Fruit fly (Drosophila melanogaster): ENCODE measurements around the gene Lcp65Ab2.

Gene Lcp65Ab2

dm6 chr3L:6192822-6193555 is 46.5 kb downstream of the Lcp65Ab2 start, which contains the start of the genes Sf3b6 and Tnpo (continued):
- TF ChIP-seq CG5245 (GFP tag; optimal IDR thresholded peaks at IDR 0.05) (peak; percentile 66), CG18599 (GFP tag; optimal IDR thresholded peaks at IDR 0.05) (no peak), Med (GFP tag) (peak; percentile 84), row (GFP tag; IDR thresholded peaks at IDR 0.05) (peak; percentile 96), Gsc (GFP tag; IDR thresholded peaks at IDR 0.05) (no peak; the same call in 1 of the 2 replicates), wor (GFP tag; IDR thresholded peaks at IDR 0.05) (peak; percentile 79), dm (GFP tag; optimal IDR thresholded peaks at IDR 0.05) (peak; percentile 60), CG4360 (GFP tag; IDR thresholded peaks at IDR 0.05) (no peak), chif (GFP tag; optimal IDR thresholded peaks at IDR 0.05) (peak; percentile 49 to 74), CG8765 (GFP tag; IDR thresholded peaks at IDR 0.05) (peak; percentile 76), Sry-β (GFP tag; optimal IDR thresholded peaks at IDR 0.05) (peak; percentile 70), CG15011 (GFP tag; optimal IDR thresholded peaks at IDR 0.05) (peak; percentile 74), crc (GFP tag; optimal IDR thresholded peaks at IDR 0.05) (no peak), ftz-f1 (GFP tag; optimal IDR thresholded peaks at IDR 0.05) (no peak), CHES-1-like (GFP tag; optimal IDR thresholded peaks at IDR 0.05) (peak; percentile 66), ro (GFP tag; IDR thresholded peaks at IDR 0.05) (peak; percentile 48; the same call in 1 of the 2 replicates), otp (GFP tag; IDR thresholded peaks at IDR 0.05) (no peak; the same call in 2 of the 3 replicates), CG3407 (GFP tag; optimal IDR thresholded peaks at IDR 0.05) (no peak), GATAe (GFP tag; conservative IDR thresholded peaks at IDR 0.05) (0 out of 2 replicates have a peak, but pooled peaks have one; percentile 19), Hr51 (GFP tag; optimal IDR thresholded peaks at IDR 0.05) (peak in 1 of 2 experiments; percentile 55), bab2 (GFP tag; optimal IDR thresholded peaks at IDR 0.05) (peak; percentile 79), zfh1 (GFP tag; IDR thresholded peaks at IDR 0.05) (peak; percentile 77), CG13424 (tag; optimal IDR thresholded peaks at IDR 0.05) (peak; percentile 90), Dek (tag; optimal IDR thresholded peaks at IDR 0.05) (no peak), CG12219 (GFP tag; optimal IDR thresholded peaks at IDR 0.05) (no peak), hth (optimal IDR thresholded peaks at IDR 0.05) (no peak), CG2199 (GFP tag; IDR thresholded peaks at IDR 0.05) (0 out of 3 replicates have a peak, but pooled peaks have one; percentile 37), btn (GFP tag; optimal IDR thresholded peaks at IDR 0.05) (no peak), Lhr (GFP tag; optimal IDR thresholded peaks at IDR 0.05) (peak; percentile 78), Stat92E (GFP tag; optimal IDR thresholded peaks at IDR 0.05) (peak in 1 of 3 experiments; percentile 32), Xrp1 (GFP tag; IDR thresholded peaks at IDR 0.05) (peak; percentile 82), pfk (GFP tag; optimal IDR thresholded peaks at IDR 0.05) (peak; percentile 8), Atf6 (GFP tag; IDR thresholded peaks at IDR 0.05) (peak; percentile 74), CG18011 (GFP tag; optimal IDR thresholded peaks at IDR 0.05) (peak; percentile 68), klu (GFP tag; IDR thresholded peaks at IDR 0.05) (peak; percentile 85), Rx (GFP tag; IDR thresholded peaks at IDR 0.05) (peak; percentile 75), CG32532 (GFP tag; IDR thresholded peaks at IDR 0.05) (peak; percentile 89), B-H2 (GFP tag; optimal IDR thresholded peaks at IDR 0.05) (peak; percentile 63), E2f2 (GFP tag; IDR thresholded peaks at IDR 0.05) (peak; percentile 65), gce (GFP tag; IDR thresholded peaks at IDR 0.05) (peak; percentile 40; the same call in 1 of the 3 replicates), lbe (GFP tag; optimal IDR thresholded peaks at IDR 0.05) (peak; percentile 61), Six4 (GFP tag; optimal IDR thresholded peaks at IDR 0.05) (peak; percentile 71), ato (GFP tag; IDR thresholded peaks at IDR 0.05; ENCODE audit: partially characterized antibody) (no peak), tx (GFP tag; optimal IDR thresholded peaks at IDR 0.05) (peak; percentile 62), tap (tag; optimal IDR thresholded peaks at IDR 0.05) (no peak), Dref (GFP tag; IDR thresholded peaks at IDR 0.05) (peak; percentile 41; the same call in 1 of the 2 replicates), E2f1 (GFP tag; IDR thresholded peaks at IDR 0.05) (peak; percentile 79), gfzf (GFP tag; optimal IDR thresholded peaks at IDR 0.05) (peak; percentile 79), CG9437 (GFP tag; optimal IDR thresholded peaks at IDR 0.05) (peak; percentile 76)

Measured in whole organism, embryonic.